Fruit fly (Drosophila melanogaster): ENCODE measurements around the gene CG13698.

CG13698 gene

DNA sequence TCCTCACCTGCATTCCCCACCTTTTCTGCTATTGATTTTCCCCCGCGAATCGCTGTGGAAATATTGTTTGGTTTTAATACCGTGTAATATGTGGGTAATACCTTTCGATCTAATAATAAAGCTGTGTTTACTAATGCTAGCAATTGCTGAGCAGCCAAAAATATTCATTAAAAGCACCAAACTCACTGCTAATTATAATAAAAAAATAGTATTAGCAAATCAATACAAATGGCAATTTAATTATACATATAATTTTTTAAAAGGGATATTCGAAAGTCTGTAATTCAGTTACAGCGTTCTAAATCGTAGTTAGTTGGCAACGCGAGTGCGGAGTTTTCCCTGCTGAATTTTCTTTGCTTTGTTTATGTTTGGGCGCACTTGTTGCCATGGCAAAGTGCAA lies 12.1 kb downstream of the CG13698 start:
- TF ChIP-seq Snoo (tag; optimal IDR thresholded peaks at IDR 0.05) = no peak
- peak; percentile 10 for TF ChIP-seq CG8301 (tag; optimal IDR thresholded peaks at IDR 0.05)
- TF ChIP-seq CG32121 (GFP tag; IDR thresholded peaks at IDR 0.05) = peak; percentile 24; the same call in 1 of the 2 replicates

DNA sequence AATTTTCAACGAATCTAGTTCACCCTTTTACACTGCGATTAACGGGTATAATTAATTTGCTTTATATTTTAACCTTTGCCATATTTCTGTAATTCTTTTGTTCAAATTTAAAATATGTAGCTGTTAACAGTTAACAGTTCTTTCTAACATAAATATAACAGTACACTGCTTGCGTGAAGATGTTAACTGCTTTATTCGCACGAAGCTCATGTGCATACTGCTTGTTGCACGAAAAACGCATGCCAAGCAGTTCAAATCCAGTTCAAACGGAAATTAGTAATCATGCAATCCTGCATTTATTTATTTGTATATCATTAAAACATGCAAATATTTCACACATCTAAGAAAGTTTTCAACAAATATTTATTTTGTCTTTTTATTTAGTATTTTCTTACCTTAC lies 17.9 kb downstream of the CG13698 start:
- peak; percentile 96 for TF ChIP-seq D1 (tag; optimal IDR thresholded peaks at IDR 0.05)
- no peak for TF ChIP-seq Pif1B (GFP tag; optimal IDR thresholded peaks at IDR 0.05)
- TF ChIP-seq CG8159 (tag; optimal IDR thresholded peaks at IDR 0.05) = peak; percentile 17
- no peak for TF ChIP-seq CG12605 (GFP tag; IDR thresholded peaks at IDR 0.05)
- TF ChIP-seq CG9948 (tag; optimal IDR thresholded peaks at IDR 0.05) = no peak
- TF ChIP-seq CG34367 (tag; optimal IDR thresholded peaks at IDR 0.05) = no peak
- no peak for TF ChIP-seq CG17806 (tag; optimal IDR thresholded peaks at IDR 0.05)
- no peak for TF ChIP-seq fd96Ca (GFP tag; IDR thresholded peaks at IDR 0.05)
- TF ChIP-seq EcR (GFP tag; optimal IDR thresholded peaks at IDR 0.05) = peak; percentile 50
- TF ChIP-seq CG8301 (tag; optimal IDR thresholded peaks at IDR 0.05) = no peak
- no peak for TF ChIP-seq CG10348 (GFP tag; IDR thresholded peaks at IDR 0.05)
- TF ChIP-seq rn (GFP tag; IDR thresholded peaks at IDR 0.05) = no peak

DNA sequence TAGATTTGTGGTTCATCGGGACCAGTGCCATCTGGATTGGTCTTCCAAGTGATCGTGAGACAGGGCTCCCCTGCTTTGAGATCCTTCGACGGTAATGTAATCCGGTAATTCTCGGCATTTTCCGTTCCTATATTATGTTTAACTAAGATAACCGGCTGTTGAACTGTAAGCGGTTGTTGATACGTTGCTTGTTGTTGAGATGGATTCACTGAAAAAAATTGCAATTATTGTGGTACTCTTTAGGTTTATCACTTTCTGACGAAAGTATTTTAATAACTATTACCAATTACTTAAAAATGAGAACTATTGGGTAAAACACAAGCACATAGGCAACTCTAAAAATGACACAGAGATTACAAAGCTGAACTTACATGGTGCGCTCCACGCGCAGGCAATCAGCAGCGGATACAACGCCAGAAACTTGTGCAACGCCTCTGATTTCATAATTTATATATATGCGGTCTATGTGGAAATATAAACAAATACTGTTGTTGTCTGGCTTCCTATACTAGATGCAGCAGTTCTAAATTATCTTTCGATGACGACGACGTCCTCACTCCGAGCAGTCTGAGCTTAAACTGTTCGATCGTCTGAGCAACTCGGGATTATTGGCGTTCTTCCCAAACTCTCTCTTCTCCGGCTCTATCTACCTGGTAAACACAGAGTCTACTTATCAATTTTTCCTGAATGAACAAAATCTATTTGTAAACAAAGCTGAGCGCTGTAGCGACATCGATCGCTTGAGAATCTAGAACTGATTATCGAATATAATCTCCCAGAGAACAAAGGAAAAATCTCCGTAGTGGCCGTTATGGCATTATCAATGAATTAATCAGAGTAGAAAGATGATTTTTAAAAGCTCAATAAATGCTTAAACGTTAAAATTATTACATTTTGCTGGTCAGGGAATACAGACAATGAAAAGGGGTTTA lies 18.9 kb downstream of the CG13698 start, which contains the start of gene CG34253:
Gene CG34253 (minus strand): TSS at position 567 of the 932 bp plus-strand sequence.
- no peak for TF ChIP-seq CG32121 (GFP tag; IDR thresholded peaks at IDR 0.05)
- TF ChIP-seq CG8159 (tag; optimal IDR thresholded peaks at IDR 0.05) = no peak
- TF ChIP-seq CG9948 (tag; optimal IDR thresholded peaks at IDR 0.05) = no peak
- peak; percentile 27 for TF ChIP-seq CG14655 (GFP tag; optimal IDR thresholded peaks at IDR 0.05)
- peak; percentile 85 for TF ChIP-seq EcR (GFP tag; optimal IDR thresholded peaks at IDR 0.05)
- TF ChIP-seq Pif1B (GFP tag; optimal IDR thresholded peaks at IDR 0.05) = no peak

DNA sequence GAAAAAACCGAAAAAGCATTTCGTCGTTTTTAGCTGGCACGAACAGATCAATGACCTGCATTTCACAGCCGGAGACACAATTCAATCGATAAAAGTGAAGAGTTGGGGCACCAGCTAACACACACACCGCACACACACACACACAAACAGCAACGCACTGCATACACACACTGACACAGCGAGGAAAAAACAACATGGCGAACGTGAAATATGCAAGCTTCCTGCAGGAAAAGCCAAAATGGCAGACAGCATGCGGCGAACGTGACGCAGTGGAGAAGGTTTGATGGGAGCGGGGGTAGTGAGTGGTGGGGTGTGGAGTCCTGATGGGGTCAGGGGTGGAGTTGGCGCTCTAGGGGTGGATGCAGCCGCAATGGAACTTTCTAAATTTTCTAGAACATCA lies 22.0 kb downstream of the CG13698 start:
- TF ChIP-seq gl (tag; optimal IDR thresholded peaks at IDR 0.05) (no peak), EcR (GFP tag; optimal IDR thresholded peaks at IDR 0.05) (peak; percentile 68)

DNA sequence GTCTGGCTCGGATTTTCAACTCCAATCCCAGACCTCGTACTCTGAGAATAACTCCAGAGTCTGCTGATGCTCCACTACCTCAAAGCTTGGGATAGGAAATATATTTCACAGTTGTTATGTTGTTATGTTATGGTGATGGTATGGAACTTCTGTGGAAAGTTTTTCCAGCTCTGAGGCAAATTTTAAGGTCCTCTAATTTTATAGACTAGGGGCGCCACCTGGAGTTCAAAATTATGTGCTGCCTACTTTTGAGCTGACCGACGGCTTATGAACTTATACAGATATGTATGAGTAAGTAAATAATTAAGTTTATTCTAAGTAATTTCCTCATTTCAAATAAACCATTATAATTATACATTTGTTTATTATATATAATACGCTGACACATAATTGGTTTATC lies 22.5 kb downstream of the CG13698 start:
- TF ChIP-seq CG4496 (GFP tag; IDR thresholded peaks at IDR 0.05) = no peak

DNA sequence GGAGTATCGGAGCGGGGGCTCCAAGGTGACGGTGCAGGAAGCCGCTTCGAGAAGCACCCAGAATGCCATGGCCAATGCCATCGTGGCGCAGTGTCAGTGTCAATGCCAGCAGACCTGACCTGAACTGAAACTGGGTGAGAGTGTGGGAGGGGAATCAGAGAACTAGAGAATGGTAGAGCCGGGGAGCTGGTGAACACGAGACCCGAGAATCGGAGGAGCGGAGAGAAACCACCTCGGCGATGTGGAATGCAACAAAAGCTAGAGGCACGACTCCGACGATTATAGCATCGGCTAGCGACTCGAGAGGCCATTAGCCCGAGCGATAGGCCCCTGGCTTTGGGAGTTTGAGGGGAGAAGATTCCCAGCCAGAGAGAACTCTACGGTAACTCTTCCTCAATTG lies 24.0 kb downstream of the CG13698 start:
- TF ChIP-seq CG12605 (GFP tag; IDR thresholded peaks at IDR 0.05) (no peak), CG32121 (GFP tag; IDR thresholded peaks at IDR 0.05) (no peak), Snoo (tag; optimal IDR thresholded peaks at IDR 0.05) (no peak), CG34367 (tag; optimal IDR thresholded peaks at IDR 0.05) (no peak), CG8159 (tag; optimal IDR thresholded peaks at IDR 0.05) (no peak), Ets98B (GFP tag; IDR thresholded peaks at IDR 0.05) (no peak), CG9948 (tag; optimal IDR thresholded peaks at IDR 0.05) (no peak), gl (tag; optimal IDR thresholded peaks at IDR 0.05) (peak; percentile 15), fd96Ca (GFP tag; IDR thresholded peaks at IDR 0.05) (0 out of 3 replicates have a peak, but pooled peaks have one; percentile 39), CG14655 (GFP tag; optimal IDR thresholded peaks at IDR 0.05) (no peak), CG13204 (GFP tag; optimal IDR thresholded peaks at IDR 0.05) (peak; percentile 4), CG8301 (tag; optimal IDR thresholded peaks at IDR 0.05) (no peak), CG4496 (GFP tag; IDR thresholded peaks at IDR 0.05) (peak; percentile 36; the same call in 1 of the 3 replicates), CG15710 (tag; optimal IDR thresholded peaks at IDR 0.05) (no peak), rn (GFP tag; IDR thresholded peaks at IDR 0.05) (no peak), Pif1A (GFP tag; optimal IDR thresholded peaks at IDR 0.05) (no peak), CG17806 (tag; optimal IDR thresholded peaks at IDR 0.05) (no peak), D1 (tag; optimal IDR thresholded peaks at IDR 0.05) (no peak), EcR (GFP tag; optimal IDR thresholded peaks at IDR 0.05) (peak; percentile 99), CG10348 (GFP tag; IDR thresholded peaks at IDR 0.05) (no peak), Pif1B (GFP tag; optimal IDR thresholded peaks at IDR 0.05) (no peak)

DNA sequence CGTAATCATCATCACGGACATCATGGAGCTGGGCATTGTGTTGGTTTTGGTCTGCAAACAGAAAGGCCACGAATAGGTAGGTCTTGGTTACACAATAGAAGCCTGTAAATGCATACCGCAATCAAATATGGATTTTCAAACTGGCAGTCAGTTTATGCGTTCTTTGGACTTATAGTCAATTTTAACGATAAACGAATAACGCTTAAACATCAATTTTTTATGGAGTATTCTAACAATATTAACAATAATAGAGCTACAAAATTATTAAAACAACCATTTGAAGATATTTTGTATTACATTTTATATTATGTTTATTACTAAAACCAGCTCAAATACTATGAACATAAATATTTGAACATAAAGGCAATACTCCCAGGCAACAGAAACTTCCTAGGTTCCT lies 24.5 kb downstream of the CG13698 start:
- TF ChIP-seq CG4496 (GFP tag; IDR thresholded peaks at IDR 0.05) (no peak), Pif1B (GFP tag; optimal IDR thresholded peaks at IDR 0.05) (peak; percentile 17), CG15710 (tag; optimal IDR thresholded peaks at IDR 0.05) (peak; percentile 22), CG17806 (tag; optimal IDR thresholded peaks at IDR 0.05) (peak; percentile 47), Ets98B (GFP tag; IDR thresholded peaks at IDR 0.05) (no peak), CG8159 (tag; optimal IDR thresholded peaks at IDR 0.05) (peak; percentile 67), CG9948 (tag; optimal IDR thresholded peaks at IDR 0.05) (peak; percentile 61), fd96Ca (GFP tag; IDR thresholded peaks at IDR 0.05) (no peak), CG14655 (GFP tag; optimal IDR thresholded peaks at IDR 0.05) (peak; percentile 51)
